Fruit fly (Drosophila melanogaster): ENCODE results near the gene brk.

brk gene

DNA sequence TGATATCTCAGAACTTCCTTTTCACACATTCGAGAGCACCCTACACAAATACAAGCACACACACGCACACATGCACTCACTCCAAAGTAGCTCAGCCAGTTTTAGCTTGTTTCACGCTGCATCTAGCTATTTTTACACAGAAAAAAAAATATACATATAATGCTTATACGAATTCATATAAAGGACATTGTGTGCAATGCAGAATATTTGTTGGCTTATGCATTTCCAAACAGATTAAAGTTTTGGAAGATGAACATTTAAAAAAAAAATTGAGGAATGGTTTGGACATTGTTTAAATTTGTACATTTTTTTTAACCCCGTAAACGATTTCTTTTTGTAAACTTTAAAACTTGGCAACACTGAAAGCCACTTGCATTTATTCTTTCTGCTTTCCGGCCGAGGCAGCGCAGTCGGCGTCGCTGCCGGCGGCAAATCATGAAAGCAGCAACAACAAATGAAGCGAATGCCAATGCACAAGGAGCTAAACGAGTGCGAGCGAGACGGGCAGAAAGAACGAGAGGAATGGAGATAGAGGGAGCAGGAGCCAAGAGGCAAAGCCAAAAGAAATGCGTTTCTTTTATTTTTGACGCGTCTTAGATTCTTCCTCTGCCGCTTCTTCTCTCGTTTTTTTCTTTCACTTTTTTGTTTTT, 11.4 kb downstream of the brk start (continued):
- peak; percentile 70 for TF ChIP-seq jumu (GFP tag; optimal IDR thresholded peaks at IDR 0.05)
- TF ChIP-seq crc (GFP tag; optimal IDR thresholded peaks at IDR 0.05), result peak; percentile 22
- peak; percentile 71 to 81 for TF ChIP-seq Pdp1 (GFP tag; optimal IDR thresholded peaks at IDR 0.05)
- TF ChIP-seq Deaf1 (tag; optimal IDR thresholded peaks at IDR 0.05), result peak; percentile 26
- no peak for TF ChIP-seq fu2 (GFP tag; optimal IDR thresholded peaks at IDR 0.05)
- TF ChIP-seq Mes4 (GFP tag; optimal IDR thresholded peaks at IDR 0.05), result peak; percentile 54
- no peak for TF ChIP-seq CG3281 (GFP tag; optimal IDR thresholded peaks at IDR 0.05)
- TF ChIP-seq CG32772 (GFP tag; IDR thresholded peaks at IDR 0.05), result no peak
- peak; percentile 84 for TF ChIP-seq ara (GFP tag; IDR thresholded peaks at IDR 0.05)
- no peak for TF ChIP-seq gro (GFP tag; optimal IDR thresholded peaks at IDR 0.05)
- TF ChIP-seq Antp (GFP tag; optimal IDR thresholded peaks at IDR 0.05), result peak; percentile 60
- no peak for TF ChIP-seq HmgZ (tag; optimal IDR thresholded peaks at IDR 0.05)
- no peak for TF ChIP-seq D (optimal IDR thresholded peaks at IDR 0.05)
- peak; percentile 84 for TF ChIP-seq D (GFP tag; optimal IDR thresholded peaks at IDR 0.05)
- TF ChIP-seq Scr (GFP tag; IDR thresholded peaks at IDR 0.05; ENCODE audit: partially characterized antibody), result no peak
- TF ChIP-seq dysf (GFP tag; IDR thresholded peaks at IDR 0.05), result no peak
- TF ChIP-seq HLH3B (GFP tag; IDR thresholded peaks at IDR 0.05), result peak; percentile 49; the same call in 1 of the 2 replicates
- peak; percentile 59 for TF ChIP-seq NfI (GFP tag; optimal IDR thresholded peaks at IDR 0.05)
- TF ChIP-seq Ets65A (GFP tag), result peak; percentile 92
- TF ChIP-seq TFAM (GFP tag; optimal IDR thresholded peaks at IDR 0.05), result peak; percentile 6
- peak; percentile 76 for TF ChIP-seq CG17359 (tag; optimal IDR thresholded peaks at IDR 0.05)
- peak; percentile 74 for TF ChIP-seq PHDP (tag; optimal IDR thresholded peaks at IDR 0.05)
- peak; percentile 41 for TF ChIP-seq CG7745 (tag; optimal IDR thresholded peaks at IDR 0.05)
- TF ChIP-seq Dip3 (GFP tag; optimal IDR thresholded peaks at IDR 0.05), result no peak
- peak; percentile 33 for TF ChIP-seq Jarid2 (GFP tag; optimal IDR thresholded peaks at IDR 0.05)
- no peak for TF ChIP-seq CG12769 (tag; optimal IDR thresholded peaks at IDR 0.05)
- TF ChIP-seq chif (GFP tag; optimal IDR thresholded peaks at IDR 0.05), result peak; percentile 75 to 86
- peak; percentile 54; the same call in 2 of the 3 replicates for TF ChIP-seq CG7357 (GFP tag; IDR thresholded peaks at IDR 0.05)
- TF ChIP-seq Rfx (GFP tag; IDR thresholded peaks at IDR 0.05), result no peak
- peak; percentile 80 for TF ChIP-seq CG8924 (tag; optimal IDR thresholded peaks at IDR 0.05)
- no peak for TF ChIP-seq Hey (tag; optimal IDR thresholded peaks at IDR 0.05)
- peak; percentile 60; the same call in 2 of the 3 replicates for TF ChIP-seq CG34422 (GFP tag; IDR thresholded peaks at IDR 0.05)
- peak; percentile 89 for TF ChIP-seq CG9727 (GFP tag; optimal IDR thresholded peaks at IDR 0.05)
- TF ChIP-seq z (GFP tag; IDR thresholded peaks at IDR 0.05), result 0 out of 3 replicates have a peak, but pooled peaks have one; percentile 25
- TF ChIP-seq CG30020 (tag; optimal IDR thresholded peaks at IDR 0.05), result peak; percentile 51
- TF ChIP-seq nau (GFP tag; optimal IDR thresholded peaks at IDR 0.05), result no peak
- 0 out of 2 replicates have a peak, but pooled peaks have one; percentile 18 for TF ChIP-seq CG11696 (GFP tag; IDR thresholded peaks at IDR 0.05)
- no peak for TF ChIP-seq cad (GFP tag; optimal IDR thresholded peaks at IDR 0.05)
- peak; percentile 61 for TF ChIP-seq CG17385 (GFP tag; optimal IDR thresholded peaks at IDR 0.05)
- peak; percentile 34 for TF ChIP-seq CG7786 (GFP tag; optimal IDR thresholded peaks at IDR 0.05)
- TF ChIP-seq CG17829 (tag; optimal IDR thresholded peaks at IDR 0.05), result peak; percentile 88
- TF ChIP-seq zen (tag; optimal IDR thresholded peaks at IDR 0.05), result peak; percentile 86
- peak; percentile 42 for TF ChIP-seq Fer3 (tag; optimal IDR thresholded peaks at IDR 0.05)
- peak; percentile 78 for TF ChIP-seq dmrt99B (tag; optimal IDR thresholded peaks at IDR 0.05)
- peak; percentile 51 for TF ChIP-seq CG12155 (GFP tag; optimal IDR thresholded peaks at IDR 0.05)
- peak; percentile 49 for TF ChIP-seq stc (GFP tag; IDR thresholded peaks at IDR 0.05)
- 0 out of 2 replicates have a peak, but pooled peaks have one; percentile 52 for TF ChIP-seq CG5953 (GFP tag; IDR thresholded peaks at IDR 0.05)
- peak; percentile 84 for TF ChIP-seq Sox102F (GFP tag; optimal IDR thresholded peaks at IDR 0.05)
- TF ChIP-seq NC2β (GFP tag; optimal IDR thresholded peaks at IDR 0.05), result peak; percentile 78
- TF ChIP-seq tin (GFP tag; optimal IDR thresholded peaks at IDR 0.05), result peak; percentile 77
- TF ChIP-seq br (optimal IDR thresholded peaks at IDR 0.05), result no peak
